Worm (Caenorhabditis elegans): ENCODE results near the gene fkh-6.

DNA sequence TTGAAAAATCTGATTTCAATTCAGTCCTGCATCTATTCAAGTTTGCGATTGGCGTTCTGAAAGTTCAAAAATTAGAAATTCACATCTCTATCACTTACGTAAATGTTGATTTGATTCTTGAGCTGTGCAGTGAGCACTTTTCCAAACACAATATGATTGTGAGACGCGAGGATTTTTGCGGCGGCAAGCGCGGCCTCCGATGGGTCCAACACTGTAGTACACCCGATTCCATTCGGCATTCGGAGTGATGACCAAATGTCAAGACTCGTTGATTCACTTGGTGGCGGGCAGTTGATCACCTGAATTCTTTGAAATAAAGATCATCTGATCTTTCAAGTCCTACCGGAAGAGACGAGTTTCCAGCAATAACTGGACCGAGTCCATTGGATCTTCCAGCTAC lies 13.5 kb downstream of the fkh-6 start:
- TF ChIP-seq nhr-23 (tag; optimal IDR thresholded peaks at IDR 0.05), result no peak
- no peak for TF ChIP-seq nhr-28 (tag; optimal IDR thresholded peaks at IDR 0.05)
- TF ChIP-seq nhr-11 (tag; optimal IDR thresholded peaks at IDR 0.05), result no peak
- TF ChIP-seq ztf-4 (tag; optimal IDR thresholded peaks at IDR 0.05), result no peak
- TF ChIP-seq snpc-4 (tag; optimal IDR thresholded peaks at IDR 0.05), result no peak
- no peak for TF ChIP-seq nhr-12 (tag; optimal IDR thresholded peaks at IDR 0.05)
- no peak for TF ChIP-seq daf-12 (tag; optimal IDR thresholded peaks at IDR 0.05)

All from whole organism, L3 larva.